Fruit fly (Drosophila melanogaster) whole organism, embryonic: Measurements from ENCODE around the gene CG8560.

Experiments used
- Aef1 ChIP-seq: fragments of 200-800 bp; sonication (Bioruptor generic); IDR thresholded peaks from 3 replicates; pipeline ENCODE4 v1.3.6; 2022; ENCODE audit warnings: missing biosample characterization, missing genetic modification characterization
- BtbVII ChIP-seq: fragments of 200-800 bp; sonication (Bioruptor generic); optimal IDR thresholded peaks from 3 replicates; lab custom pipeline; 2017; ENCODE audit warnings: missing biosample characterization, mild to moderate bottlenecking, missing genetic modification characterization
- CG10543 ChIP-seq: fragments of 200-800 bp; sonication (Bioruptor generic); optimal IDR thresholded peaks from 3 replicates; lab custom pipeline; 2017; ENCODE audit warnings: missing biosample characterization, mild to moderate bottlenecking, missing genetic modification characterization, moderate library complexity
- CG11085 ChIP-seq: fragments of 200-800 bp; sonication (Bioruptor generic); IDR thresholded peaks from 2 replicates; pipeline ENCODE4 v1.3.6; 2022; ENCODE audit warnings: missing biosample characterization, missing genetic modification characterization
- CG11695 ChIP-seq: fragments of 200-800 bp; sonication (Bioruptor generic); IDR thresholded peaks from 3 replicates; pipeline ENCODE4 v1.3.6; 2022; ENCODE audit warnings: missing biosample characterization, missing genetic modification characterization
- CG14667 ChIP-seq: fragments of 200-800 bp; sonication (Bioruptor generic); IDR thresholded peaks from 2 replicates; pipeline ENCODE4 v1.3.6; 2022; ENCODE audit warnings: missing biosample characterization, missing genetic modification characterization
- CG17328 ChIP-seq: fragments of 200-800 bp; sonication (Bioruptor generic); IDR thresholded peaks from 2 replicates; pipeline ENCODE4 v1.3.6; 2022; ENCODE audit warnings: missing biosample characterization, missing genetic modification characterization
- CG2116 ChIP-seq: fragments of 200-800 bp; sonication (Bioruptor generic); optimal IDR thresholded peaks from 3 replicates; lab custom pipeline; 2018; ENCODE audit warnings: missing biosample characterization, mild to moderate bottlenecking, missing genetic modification characterization
- CG2875 ChIP-seq: fragments of 200-800 bp; sonication (Bioruptor generic); optimal IDR thresholded peaks from 2 replicates; lab custom pipeline; 2017; ENCODE audit warnings: missing biosample characterization, mild to moderate bottlenecking, missing genetic modification characterization, missing genetic modification reagents
- CG3065 ChIP-seq: fragments of 200-800 bp; sonication (Bioruptor generic); optimal IDR thresholded peaks from 2 replicates; lab custom pipeline; 2016; ENCODE audit warnings: missing biosample characterization, missing genetic modification characterization
- CG6175 ChIP-seq: fragments of 200-800 bp; sonication (Bioruptor generic); IDR thresholded peaks from 3 replicates; pipeline ENCODE4 v1.3.6; 2022; ENCODE audit warnings: missing biosample characterization, missing genetic modification characterization
- CG6813 ChIP-seq: fragments of 200-800 bp; sonication (Bioruptor generic); optimal IDR thresholded peaks from 2 replicates; lab custom pipeline; 2017; ENCODE audit warnings: missing biosample characterization, missing genetic modification characterization, mild to moderate bottlenecking, moderate library complexity, missing genetic modification reagents
- CG9437 ChIP-seq: fragments of 200-800 bp; sonication (Bioruptor generic); optimal IDR thresholded peaks from 2 replicates; lab custom pipeline; 2018; ENCODE audit warnings: missing biosample characterization, mild to moderate bottlenecking, missing genetic modification characterization
- CG9727 ChIP-seq: fragments of 200-800 bp; sonication (Bioruptor generic); optimal IDR thresholded peaks from 3 replicates; lab custom pipeline; 2017; ENCODE audit warnings: missing biosample characterization, mild to moderate bottlenecking, missing genetic modification characterization
- CG9797 ChIP-seq: fragments of 200-800 bp; sonication (Bioruptor generic); optimal IDR thresholded peaks from 3 replicates; lab custom pipeline; 2018; ENCODE audit warnings: missing biosample characterization, mild to moderate bottlenecking, missing genetic modification characterization
- D ChIP-seq, 2 experiments: fragments of 200-800 bp in 1 of 2; fragments of >200 bp in 1 of 2; sonication (Bioruptor generic) in 1 of 2; optimal IDR thresholded peaks; 2 replicates in 1 of 2; 3 replicates in 1 of 2; lab custom pipeline; 2017; ENCODE audit warnings: mild to moderate bottlenecking in 1 of 2, missing biosample characterization in 1 of 2, missing genetic modification characterization in 1 of 2, missing genetic modification reagents in 1 of 2
- Dfd ChIP-seq, 2 experiments: fragments of >200 bp; optimal IDR thresholded peaks; 2 replicates each; lab custom pipeline; 2017; ENCODE audit warnings: missing biosample characterization in 2 of 2, missing genetic modification characterization in 2 of 2
- Gug ChIP-seq: fragments of 200-800 bp; sonication (Bioruptor generic); IDR thresholded peaks from 4 replicates; pipeline ENCODE4 v1.3.6; 2022; ENCODE audit warnings: missing biosample characterization, missing genetic modification characterization
- HLH4C ChIP-seq: fragments of 200-800 bp; sonication (Bioruptor generic); IDR thresholded peaks from 3 replicates; pipeline ENCODE4 v1.3.6; 2022; ENCODE audit warnings: missing biosample characterization, missing genetic modification characterization; ENCODE audit not compliant: partially characterized antibody
- Hmr ChIP-seq: fragments of 200-800 bp; sonication (Bioruptor generic); optimal IDR thresholded peaks from 3 replicates; lab custom pipeline; 2017; ENCODE audit warnings: mild to moderate bottlenecking, missing biosample characterization, missing genetic modification reagents, missing genetic modification characterization
- Lpt ChIP-seq: fragments of >200 bp; optimal IDR thresholded peaks from 2 replicates; lab custom pipeline; 2018; ENCODE audit warnings: missing biosample characterization, missing genetic modification characterization
- MTF-1 ChIP-seq: fragments of 200-800 bp; sonication (Bioruptor generic); optimal IDR thresholded peaks from 2 replicates; lab custom pipeline; 2018; ENCODE audit warnings: missing biosample characterization, mild to moderate bottlenecking, missing genetic modification characterization, borderline replicate concordance
- Nf-YC ChIP-seq: fragments of 200-800 bp; optimal IDR thresholded peaks from 3 replicates; lab custom pipeline; 2019; ENCODE audit warnings: missing biosample characterization, mild to moderate bottlenecking, missing genetic modification characterization, moderate library complexity
- ac ChIP-seq: fragments of 200-800 bp; sonication (Bioruptor generic); optimal IDR thresholded peaks from 3 replicates; lab custom pipeline; 2017; ENCODE audit warnings: missing biosample characterization, mild to moderate bottlenecking, missing genetic modification characterization
- ato ChIP-seq: fragments of 200-800 bp; sonication (Bioruptor generic); IDR thresholded peaks from 2 replicates; pipeline ENCODE4 v1.3.6; 2022; ENCODE audit warnings: missing biosample characterization, missing genetic modification characterization; ENCODE audit not compliant: partially characterized antibody
- bowl ChIP-seq: fragments of 200-800 bp; sonication (Bioruptor generic); IDR thresholded peaks from 2 replicates; pipeline ENCODE4 v1.3.6; 2022; ENCODE audit warnings: missing biosample characterization, missing genetic modification characterization
- br ChIP-seq: fragments of >200 bp; optimal IDR thresholded peaks from 2 replicates; lab custom pipeline; 2017
- cwo ChIP-seq: fragments of 200-800 bp; sonication (Bioruptor generic); optimal IDR thresholded peaks from 3 replicates; lab custom pipeline; 2017; ENCODE audit warnings: missing biosample characterization, missing genetic modification characterization, mild to moderate bottlenecking, moderate library complexity, missing genetic modification reagents
- da ChIP-seq: fragments of 200-800 bp; sonication (Bioruptor generic); optimal IDR thresholded peaks from 2 replicates; lab custom pipeline; 2016; ENCODE audit warnings: missing biosample characterization, missing genetic modification characterization
- dimm ChIP-seq: fragments of 200-800 bp; sonication (Bioruptor generic); IDR thresholded peaks from 2 replicates; pipeline ENCODE4 v1.3.6; 2022; ENCODE audit warnings: missing biosample characterization, missing genetic modification characterization
- disco-r ChIP-seq: fragments of 200-800 bp; sonication (Bioruptor generic); optimal IDR thresholded peaks from 2 replicates; lab custom pipeline; 2016; ENCODE audit warnings: missing biosample characterization, missing genetic modification characterization
- esg ChIP-seq: fragments of 200-800 bp; sonication (Bioruptor generic); conservative IDR thresholded peaks from 2 replicates; pipeline ENCODE4 v1.3.6; 2022; ENCODE audit warnings: missing biosample characterization, missing genetic modification characterization
- fd3F ChIP-seq: fragments of 200-800 bp; sonication (Bioruptor generic); optimal IDR thresholded peaks from 2 replicates; lab custom pipeline; 2018; ENCODE audit warnings: missing biosample characterization, mild to moderate bottlenecking, missing genetic modification characterization, moderate library complexity
- fd96Cb ChIP-seq: fragments of 200-800 bp; sonication (Bioruptor generic); optimal IDR thresholded peaks from 2 replicates; lab custom pipeline; 2018; ENCODE audit warnings: missing biosample characterization, mild to moderate bottlenecking, missing genetic modification characterization, moderate library complexity
- hkb ChIP-seq, 2 experiments: fragments of 200-800 bp in 1 of 2; fragments of >200 bp in 1 of 2; sonication (Bioruptor generic) in 1 of 2; IDR thresholded peaks in 1 of 2; optimal IDR thresholded peaks in 1 of 2; 2 replicates each; pipeline versions ENCODE4 v1.3.6 to Lab custom; 2017 to 2022; ENCODE audit warnings: missing biosample characterization in 1 of 2, missing genetic modification characterization in 1 of 2
- hth ChIP-seq: fragments of >200 bp; optimal IDR thresholded peaks from 2 replicates; lab custom pipeline; 2017; ENCODE audit warnings: inconsistent platforms
- inv ChIP-seq: fragments of 200-800 bp; sonication (Bioruptor generic); IDR thresholded peaks from 2 replicates; pipeline ENCODE4 v1.3.6; 2022; ENCODE audit warnings: missing biosample characterization, missing genetic modification characterization; ENCODE audit not compliant: partially characterized antibody
- jumu ChIP-seq: fragments of 200-800 bp; sonication (Bioruptor generic); optimal IDR thresholded peaks from 3 replicates; lab custom pipeline; 2016; ENCODE audit warnings: missing biosample characterization, missing genetic modification characterization
- kni ChIP-seq: fragments of 200-800 bp; sonication (Bioruptor generic); optimal IDR thresholded peaks from 3 replicates; lab custom pipeline; 2017; ENCODE audit warnings: mild to moderate bottlenecking, missing biosample characterization, missing genetic modification reagents, missing genetic modification characterization
- knrl ChIP-seq: fragments of 200-800 bp; sonication (Bioruptor generic); IDR thresholded peaks from 3 replicates; pipeline ENCODE4 v1.3.6; 2022; ENCODE audit warnings: missing biosample characterization, missing genetic modification characterization; ENCODE audit not compliant: partially characterized antibody
- mld ChIP-seq: fragments of 200-800 bp; sonication (Bioruptor generic); IDR thresholded peaks from 3 replicates; pipeline ENCODE4 v1.3.6; 2022; ENCODE audit warnings: missing biosample characterization, missing genetic modification characterization; ENCODE audit not compliant: partially characterized antibody
- nerfin-2 ChIP-seq: fragments of 200-800 bp; sonication (Bioruptor generic); IDR thresholded peaks from 2 replicates; pipeline ENCODE4 v1.3.6; 2022; ENCODE audit warnings: missing biosample characterization, missing genetic modification characterization; ENCODE audit not compliant: partially characterized antibody
- nom ChIP-seq: fragments of 200-800 bp; sonication (Bioruptor generic); optimal IDR thresholded peaks from 2 replicates; lab custom pipeline; 2017; ENCODE audit warnings: missing biosample characterization, missing genetic modification characterization, mild to moderate bottlenecking, moderate library complexity, missing genetic modification reagents
- schlank ChIP-seq: fragments of 200-800 bp; sonication (Bioruptor generic); optimal IDR thresholded peaks from 2 replicates; lab custom pipeline; 2018; ENCODE audit warnings: missing biosample characterization, mild to moderate bottlenecking, missing genetic modification characterization
- sr ChIP-seq: fragments of 200-800 bp; sonication (Bioruptor generic); IDR thresholded peaks from 3 replicates; pipeline ENCODE4 v1.3.6; 2022; ENCODE audit warnings: missing biosample characterization, missing genetic modification characterization
- tll ChIP-seq, 2 experiments: fragments of 200-800 bp in 1 of 2; fragments of >200 bp in 1 of 2; sonication (Bioruptor generic) in 1 of 2; optimal IDR thresholded peaks; 2 replicates each; lab custom pipeline; 2017 to 2019; ENCODE audit warnings: missing biosample characterization in 2 of 2, missing genetic modification characterization in 2 of 2, mild to moderate bottlenecking in 1 of 2, moderate library complexity in 1 of 2

The CG8560 gene

dm6 chr3L:7434715-7435653 is 31.0 kb upstream of the CG8560 start, which contains the start of gene Rac2 (continued):
- TF ChIP-seq nom (GFP tag; lab: Kevin White, UChicago), result peak; percentile 67
- TF ChIP-seq fd3F (GFP tag; lab: Kevin White, UChicago), result no peak
- TF ChIP-seq disco-r (GFP tag; lab: Kevin White, UChicago), result no peak
- TF ChIP-seq CG14667 (GFP tag; lab: Robert Waterston, UW), result no peak
- no peak for TF ChIP-seq Dfd (GFP tag; optimal IDR thresholded peaks at IDR 0.05; lab: Kevin White, UChicago)
- no peak for TF ChIP-seq CG9797 (GFP tag; lab: Kevin White, UChicago)
- TF ChIP-seq nerfin-2 (GFP tag; lab: Robert Waterston, UW), result no peak
- TF ChIP-seq CG10543 (GFP tag; lab: Kevin White, UChicago), result peak; percentile 67
- TF ChIP-seq Gug (GFP tag; lab: Robert Waterston, UW), result no peak; the same call in 3 of the 4 replicates
- TF ChIP-seq CG9437 (GFP tag; lab: Kevin White, UChicago), result no peak
- TF ChIP-seq D (optimal IDR thresholded peaks at IDR 0.05; lab: Kevin White, UChicago), result no peak
- no peak for TF ChIP-seq D (GFP tag; optimal IDR thresholded peaks at IDR 0.05; lab: Kevin White, UChicago)
- no peak for TF ChIP-seq ato
- TF ChIP-seq CG6813 (GFP tag; lab: Kevin White, UChicago), result no peak
- TF ChIP-seq esg, result no peak
- peak; percentile 82 for TF ChIP-seq kni (GFP tag; lab: Kevin White, UChicago)
- TF ChIP-seq Hmr (GFP tag; lab: Kevin White, UChicago), result no peak
- TF ChIP-seq fd96Cb (tag; lab: Kevin White, UChicago), result no peak
- 0 out of 3 replicates have a peak, but pooled peaks have one; percentile 27 for TF ChIP-seq CG11695
- TF ChIP-seq da (GFP tag; lab: Kevin White, UChicago), result no peak
- TF ChIP-seq CG11085 (GFP tag; lab: Robert Waterston, UW), result no peak
- peak; percentile 44 for TF ChIP-seq Nf-YC (tag; lab: Kevin White, UChicago)
- peak; percentile 13; the same call in 1 of the 3 replicates for TF ChIP-seq knrl (GFP tag; lab: Robert Waterston, UW)
- no peak for TF ChIP-seq CG2116 (GFP tag; lab: Kevin White, UChicago)
- no peak for TF ChIP-seq MTF-1 (GFP tag; lab: Kevin White, UChicago)
- TF ChIP-seq cwo (GFP tag; lab: Kevin White, UChicago), result no peak
- TF ChIP-seq HLH4C (GFP tag; lab: Robert Waterston, UW), result 0 out of 3 replicates have a peak, but pooled peaks have one; percentile 37
- no peak for TF ChIP-seq br
- peak; percentile 21; the same call in 1 of the 2 replicates for TF ChIP-seq inv (GFP tag; lab: Robert Waterston, UW)
- no peak for TF ChIP-seq CG2875 (GFP tag; lab: Kevin White, UChicago)
- TF ChIP-seq ac (GFP tag; lab: Kevin White, UChicago), result no peak
- no peak for TF ChIP-seq schlank (tag; lab: Kevin White, UChicago)
- no peak for TF ChIP-seq CG6175
- no peak for TF ChIP-seq jumu (GFP tag; lab: Kevin White, UChicago)
- no peak for TF ChIP-seq mld (GFP tag; lab: Robert Waterston, UW)
- TF ChIP-seq bowl (GFP tag; lab: Robert Waterston, UW), result no peak
- no peak for TF ChIP-seq hth
- TF ChIP-seq CG3065, result no peak
- no peak for TF ChIP-seq Lpt (GFP tag; lab: Kevin White, UChicago)
- TF ChIP-seq CG17328 (GFP tag; lab: Robert Waterston, UW), result 0 out of 2 replicates have a peak, but pooled peaks have one; percentile 10
- TF ChIP-seq hkb (optimal IDR thresholded peaks at IDR 0.05; lab: Kevin White, UChicago), result no peak
- peak; percentile 45 for TF ChIP-seq hkb (GFP tag; IDR thresholded peaks at IDR 0.05; lab: Robert Waterston, UW)
- peak; percentile 74 for TF ChIP-seq Aef1 (GFP tag; lab: Robert Waterston, UW)
- peak in 1 of 2 experiments; percentile 95 for TF ChIP-seq tll (GFP tag; optimal IDR thresholded peaks at IDR 0.05; lab: Kevin White, UChicago)
- TF ChIP-seq BtbVII (GFP tag; lab: Kevin White, UChicago), result peak; percentile 26
- TF ChIP-seq CG9727 (GFP tag; lab: Kevin White, UChicago), result peak; percentile 5
- TF ChIP-seq dimm (GFP tag; lab: Robert Waterston, UW), result no peak
- TF ChIP-seq sr (GFP tag; lab: Robert Waterston, UW), result peak; percentile 67
